Fruit fly (Drosophila melanogaster): ENCODE results near the gene CIA30.
A peak's percentile ranks its signal among the peaks of the same experiment; 100 is the strongest.

- no peak for TF ChIP-seq sage (GFP tag; optimal IDR thresholded peaks at IDR 0.05)
- TF ChIP-seq Hr83 (GFP tag; optimal IDR thresholded peaks at IDR 0.05; ENCODE audit: poor library complexity, severe bottlenecking), result no peak
- TF ChIP-seq lola (GFP tag; optimal IDR thresholded peaks at IDR 0.05), result no peak
- TF ChIP-seq woc (GFP tag; optimal IDR thresholded peaks at IDR 0.05), result no peak
- TF ChIP-seq Myc (optimal IDR thresholded peaks at IDR 0.05), result no peak
- no peak for TF ChIP-seq N (GFP tag; optimal IDR thresholded peaks at IDR 0.05)
- no peak for TF ChIP-seq CG32264 (GFP tag; optimal IDR thresholded peaks at IDR 0.05)
- TF ChIP-seq h (GFP tag; optimal IDR thresholded peaks at IDR 0.05), result peak; percentile 11
Measured at dm6 chr3R:29690539-29690852, 46.3 kb upstream of the CIA30 start.

All from whole organism, wandering third instar larva.